Fruit fly (Drosophila melanogaster) whole organism, embryonic: ENCODE results near the gene mld.

ENCODE experiments used
- Atf-2 ChIP-seq: fragments of 200-800 bp; sonication (Bioruptor generic); optimal IDR thresholded peaks from 2 replicates; lab custom pipeline; 2016; ENCODE audit warnings: missing biosample characterization, missing genetic modification characterization
- CG10654 ChIP-seq: fragments of 200-800 bp; sonication (Bioruptor generic); optimal IDR thresholded peaks from 2 replicates; lab custom pipeline; 2016; ENCODE audit warnings: missing biosample characterization, missing genetic modification characterization
- CG11560 ChIP-seq: fragments of 200-800 bp; sonication (Bioruptor generic); IDR thresholded peaks from 3 replicates; pipeline ENCODE4 v1.3.6; 2022; ENCODE audit warnings: missing biosample characterization, missing genetic modification characterization
- CG12769 ChIP-seq: fragments of 200-800 bp; sonication (Bioruptor generic); optimal IDR thresholded peaks from 2 replicates; lab custom pipeline; 2019; ENCODE audit warnings: missing biosample characterization, mild to moderate bottlenecking, missing genetic modification characterization, moderate library complexity
- CG14014 ChIP-seq: fragments of 200-800 bp; sonication (Bioruptor generic); IDR thresholded peaks from 2 replicates; pipeline ENCODE4 v1.3.6; 2022; ENCODE audit warnings: missing biosample characterization, missing genetic modification characterization
- CG14710 ChIP-seq: fragments of 200-800 bp; sonication (Bioruptor generic); optimal IDR thresholded peaks from 3 replicates; lab custom pipeline; 2019; ENCODE audit warnings: missing biosample characterization, mild to moderate bottlenecking, missing genetic modification characterization, moderate library complexity
- CG14965 ChIP-seq: fragments of 200-800 bp; sonication (Bioruptor generic); optimal IDR thresholded peaks from 2 replicates; lab custom pipeline; 2016; ENCODE audit warnings: missing biosample characterization, missing genetic modification characterization, borderline replicate concordance
- CG1602 ChIP-seq: fragments of 200-800 bp; sonication (Bioruptor generic); optimal IDR thresholded peaks from 3 replicates; lab custom pipeline; 2016; ENCODE audit warnings: missing biosample characterization, missing genetic modification characterization
- CG1603 ChIP-seq: fragments of 200-800 bp; sonication (Bioruptor generic); optimal IDR thresholded peaks from 2 replicates; lab custom pipeline; 2019; ENCODE audit warnings: missing biosample characterization, mild to moderate bottlenecking, missing genetic modification characterization, moderate library complexity
- CG16813 ChIP-seq: fragments of 200-800 bp; sonication (Bioruptor generic); IDR thresholded peaks from 3 replicates; pipeline ENCODE4 v1.3.6; 2022; ENCODE audit warnings: missing biosample characterization, missing genetic modification characterization; ENCODE audit not compliant: partially characterized antibody
- CG1832 ChIP-seq: fragments of 200-800 bp; sonication (Bioruptor generic); optimal IDR thresholded peaks from 2 replicates; lab custom pipeline; 2017; ENCODE audit warnings: missing biosample characterization, mild to moderate bottlenecking, missing genetic modification characterization, inconsistent platforms
- CG2120 ChIP-seq: fragments of 200-800 bp; sonication (Bioruptor generic); optimal IDR thresholded peaks from 3 replicates; lab custom pipeline; 2016; ENCODE audit warnings: missing biosample characterization, missing genetic modification characterization
- CG2129 ChIP-seq: fragments of 200-800 bp; sonication (Bioruptor generic); IDR thresholded peaks from 2 replicates; pipeline ENCODE4 v1.3.6; 2022; ENCODE audit warnings: missing biosample characterization, missing genetic modification characterization; ENCODE audit not compliant: partially characterized antibody
- CG2199 ChIP-seq: fragments of 200-800 bp; sonication (Bioruptor generic); IDR thresholded peaks from 3 replicates; pipeline ENCODE4 v1.3.6; 2022; ENCODE audit warnings: missing biosample characterization, missing genetic modification characterization
- CG3163 ChIP-seq: fragments of 200-800 bp; sonication (Bioruptor generic); optimal IDR thresholded peaks from 3 replicates; lab custom pipeline; 2016; ENCODE audit warnings: missing biosample characterization, missing genetic modification characterization
- CG3726 ChIP-seq: fragments of 200-800 bp; sonication (Bioruptor generic); IDR thresholded peaks from 3 replicates; pipeline ENCODE4, ENCODE4 v1.3.6; 2022; ENCODE audit warnings: missing biosample characterization, missing genetic modification characterization
- CG4424 ChIP-seq: fragments of 200-800 bp; sonication (Bioruptor generic); optimal IDR thresholded peaks from 3 replicates; lab custom pipeline; 2016; ENCODE audit warnings: missing biosample characterization, missing genetic modification characterization
- CG4730 ChIP-seq: fragments of 200-800 bp; sonication (Bioruptor generic); IDR thresholded peaks from 2 replicates; pipeline ENCODE4 v1.3.6; 2022; ENCODE audit warnings: missing biosample characterization, missing genetic modification characterization
- CG4820 ChIP-seq: fragments of 200-800 bp; sonication (Bioruptor generic); optimal IDR thresholded peaks from 3 replicates; lab custom pipeline; 2016; ENCODE audit warnings: missing biosample characterization, missing genetic modification characterization
- CG7271 ChIP-seq: fragments of 200-800 bp; sonication (Bioruptor generic); optimal IDR thresholded peaks from 2 replicates; lab custom pipeline; 2018; ENCODE audit warnings: missing biosample characterization, mild to moderate bottlenecking, missing genetic modification characterization, moderate library complexity
- CG7372 ChIP-seq: fragments of 200-800 bp; sonication (Bioruptor generic); IDR thresholded peaks from 2 replicates; pipeline ENCODE4 v1.3.6; 2022; ENCODE audit warnings: missing biosample characterization, missing genetic modification characterization
- CG8478 ChIP-seq: fragments of >200 bp; optimal IDR thresholded peaks from 2 replicates; lab custom pipeline; 2018
- CG8765 ChIP-seq: fragments of 200-800 bp; sonication (Bioruptor generic); IDR thresholded peaks from 2 replicates; pipeline ENCODE4 v1.3.6; 2022; ENCODE audit warnings: missing biosample characterization, missing genetic modification characterization
- CG9797 ChIP-seq: fragments of 200-800 bp; sonication (Bioruptor generic); optimal IDR thresholded peaks from 3 replicates; lab custom pipeline; 2018; ENCODE audit warnings: missing biosample characterization, mild to moderate bottlenecking, missing genetic modification characterization
- CG9817 ChIP-seq: fragments of 200-800 bp; sonication (Bioruptor generic); optimal IDR thresholded peaks from 2 replicates; lab custom pipeline; 2018; ENCODE audit warnings: missing biosample characterization, mild to moderate bottlenecking, missing genetic modification characterization, moderate library complexity
- CTCF ChIP-seq: fragments of 200-800 bp; sonication (Bioruptor generic); optimal IDR thresholded peaks from 2 replicates; lab custom pipeline; 2017; ENCODE audit warnings: missing biosample characterization, mild to moderate bottlenecking, missing genetic modification characterization, moderate library complexity
- Ets97D ChIP-seq: fragments of 200-800 bp; sonication (Bioruptor generic); optimal IDR thresholded peaks from 3 replicates; lab custom pipeline; 2016; ENCODE audit warnings: missing biosample characterization, missing genetic modification characterization
- HHEX ChIP-seq: fragments of 200-800 bp; sonication (Bioruptor generic); optimal IDR thresholded peaks from 3 replicates; lab custom pipeline; 2017; ENCODE audit warnings: missing biosample characterization, mild to moderate bottlenecking, missing genetic modification characterization, missing genetic modification reagents
- Lhr ChIP-seq: fragments of 200-800 bp; sonication (Bioruptor generic); optimal IDR thresholded peaks from 3 replicates; lab custom pipeline; 2017; ENCODE audit warnings: mild to moderate bottlenecking, missing biosample characterization, missing genetic modification reagents, missing genetic modification characterization
- Med ChIP-seq: fragments of 200-800 bp; sonication (Bioruptor generic); peaks from one replicate; lab custom pipeline; 2016; ENCODE audit warnings: missing biosample characterization, missing genetic modification characterization, mild to moderate bottlenecking, inconsistent platforms, moderate library complexity
- Rx ChIP-seq: fragments of 200-800 bp; sonication (Bioruptor generic); IDR thresholded peaks from 2 replicates; pipeline ENCODE4 v1.3.6; 2022; ENCODE audit warnings: missing biosample characterization, missing genetic modification characterization
- Six4 ChIP-seq: fragments of 200-800 bp; sonication (Bioruptor generic); optimal IDR thresholded peaks from 2 replicates; lab custom pipeline; 2016; ENCODE audit warnings: missing biosample characterization, missing genetic modification characterization
- ash1 ChIP-seq: fragments of 200-800 bp; sonication (Bioruptor generic); optimal IDR thresholded peaks from 2 replicates; lab custom pipeline; 2018; ENCODE audit warnings: missing biosample characterization, mild to moderate bottlenecking, missing genetic modification characterization
- bowl ChIP-seq: fragments of 200-800 bp; sonication (Bioruptor generic); IDR thresholded peaks from 2 replicates; pipeline ENCODE4 v1.3.6; 2022; ENCODE audit warnings: missing biosample characterization, missing genetic modification characterization
- crp ChIP-seq, 2 experiments: fragments of 200-800 bp; sonication (Bioruptor generic); optimal IDR thresholded peaks; 2 replicates in 1 of 2; 3 replicates in 1 of 2; lab custom pipeline; 2017; ENCODE audit warnings: missing biosample characterization in 2 of 2, missing genetic modification characterization in 2 of 2, mild to moderate bottlenecking in 1 of 2, moderate library complexity in 1 of 2
- danr ChIP-seq: fragments of 200-800 bp; sonication (Bioruptor generic); IDR thresholded peaks from 2 replicates; pipeline ENCODE4 v1.3.6; 2022; ENCODE audit warnings: missing biosample characterization, missing genetic modification characterization
- dm ChIP-seq: fragments of 200-800 bp; sonication (Bioruptor generic); optimal IDR thresholded peaks from 3 replicates; lab custom pipeline; 2016; ENCODE audit warnings: missing biosample characterization, missing genetic modification characterization
- ems ChIP-seq: fragments of 200-800 bp; sonication (Bioruptor generic); optimal IDR thresholded peaks from 3 replicates; lab custom pipeline; 2016; ENCODE audit warnings: missing biosample characterization, missing genetic modification characterization
- fd3F ChIP-seq: fragments of 200-800 bp; sonication (Bioruptor generic); optimal IDR thresholded peaks from 2 replicates; lab custom pipeline; 2018; ENCODE audit warnings: missing biosample characterization, mild to moderate bottlenecking, missing genetic modification characterization, moderate library complexity
- hbn ChIP-seq: fragments of 200-800 bp; sonication (Bioruptor generic); IDR thresholded peaks from 2 replicates; pipeline ENCODE4 v1.3.6; 2022; ENCODE audit warnings: missing biosample characterization, missing genetic modification characterization; ENCODE audit not compliant: partially characterized antibody
- lmd ChIP-seq: fragments of 200-800 bp; sonication (Bioruptor generic); IDR thresholded peaks from 2 replicates; pipeline ENCODE4 v1.3.6; 2022; ENCODE audit warnings: missing biosample characterization, missing genetic modification characterization
- mam ChIP-seq: fragments of 200-800 bp; sonication (Bioruptor generic); optimal IDR thresholded peaks from 3 replicates; lab custom pipeline; 2016; ENCODE audit warnings: missing biosample characterization, missing genetic modification characterization
- pan ChIP-seq, 4 experiments: fragments of >200 bp in 3 of 4; fragments of 200-800 bp in 1 of 4; sonication (Bioruptor generic) in 1 of 4; optimal IDR thresholded peaks in 3 of 4; IDR thresholded peaks in 1 of 4; 2 replicates each; pipeline versions ENCODE4 v1.3.6 to Lab custom; 2017 to 2022; ENCODE audit warnings: missing biosample characterization in 2 of 4, missing genetic modification characterization in 2 of 4, mixed read lengths in 1 of 4
- pho ChIP-seq: fragments of 200-800 bp; sonication (Bioruptor generic); optimal IDR thresholded peaks from 2 replicates; lab custom pipeline; 2016; ENCODE audit warnings: missing biosample characterization, missing genetic modification characterization
- pum ChIP-seq: fragments of 200-800 bp; sonication (Bioruptor generic); optimal IDR thresholded peaks from 2 replicates; lab custom pipeline; 2016; ENCODE audit warnings: missing biosample characterization, missing genetic modification characterization
- slou ChIP-seq: fragments of 200-800 bp; sonication (Bioruptor generic); optimal IDR thresholded peaks from 3 replicates; lab custom pipeline; 2016; ENCODE audit warnings: missing biosample characterization, missing genetic modification characterization
- ssp ChIP-seq: fragments of 200-800 bp; sonication (Bioruptor generic); IDR thresholded peaks from 2 replicates; pipeline ENCODE4 v1.3.6; 2022; ENCODE audit warnings: missing biosample characterization, missing genetic modification characterization
- toy ChIP-seq: fragments of 200-800 bp; sonication (Bioruptor generic); IDR thresholded peaks from 2 replicates; pipeline ENCODE4 v1.3.6; 2022; ENCODE audit warnings: missing biosample characterization, missing genetic modification characterization
- trh ChIP-seq: fragments of 200-800 bp; sonication (Bioruptor generic); optimal IDR thresholded peaks from 2 replicates; lab custom pipeline; 2016; ENCODE audit warnings: missing biosample characterization, missing genetic modification characterization
- wek ChIP-seq: fragments of 200-800 bp; sonication (Bioruptor generic); optimal IDR thresholded peaks from 3 replicates; lab custom pipeline; 2018; ENCODE audit warnings: missing biosample characterization, mild to moderate bottlenecking, missing genetic modification characterization, moderate library complexity
- wor ChIP-seq: fragments of 200-800 bp; sonication (Bioruptor generic); IDR thresholded peaks from 2 replicates; pipeline ENCODE4 v1.3.6; 2022; ENCODE audit warnings: missing biosample characterization, missing genetic modification characterization
- zf30C ChIP-seq: fragments of 200-800 bp; sonication (Bioruptor generic); optimal IDR thresholded peaks from 3 replicates; lab custom pipeline; 2018; ENCODE audit warnings: missing biosample characterization, mild to moderate bottlenecking, missing genetic modification characterization

Gene mld

dm6 chr3R:24626003-24626486, 40.6 kb downstream of the mld start (continued):
- no peak for TF ChIP-seq CG3163 (GFP tag; lab: Kevin White, UChicago)
- no peak for TF ChIP-seq CG1602 (GFP tag; lab: Kevin White, UChicago)
- TF ChIP-seq fd3F: peak; percentile 37
- TF ChIP-seq ash1: no peak
- TF ChIP-seq Ets97D (GFP tag; lab: Kevin White, UChicago): no peak
- no peak for TF ChIP-seq hbn (GFP tag; lab: Robert Waterston, UW)
- TF ChIP-seq Lhr: no peak
- TF ChIP-seq Six4 (GFP tag; lab: Kevin White, UChicago): peak; percentile 6
- TF ChIP-seq CG3726 (GFP tag; lab: Robert Waterston, UW): no peak
- no peak for TF ChIP-seq toy (GFP tag; lab: Robert Waterston, UW)
- peak; percentile 23 for TF ChIP-seq mam (GFP tag; lab: Kevin White, UChicago)
- no peak for TF ChIP-seq crp (GFP tag; optimal IDR thresholded peaks at IDR 0.05; lab: Kevin White, UChicago)
- no peak for TF ChIP-seq CTCF
- TF ChIP-seq wor: no peak
- TF ChIP-seq CG9817 (tag; lab: Kevin White, UChicago): no peak
- no peak for TF ChIP-seq CG10654 (GFP tag; lab: Kevin White, UChicago)
- no peak for TF ChIP-seq danr
- TF ChIP-seq CG7271 (tag; lab: Kevin White, UChicago): no peak
- TF ChIP-seq CG2120 (GFP tag; lab: Kevin White, UChicago): peak; percentile 39
- TF ChIP-seq wek (GFP tag; lab: Kevin White, UChicago): no peak
- TF ChIP-seq CG2199 (GFP tag; lab: Robert Waterston, UW): 0 out of 3 replicates have a peak, but pooled peaks have one; percentile 48
- no peak for TF ChIP-seq CG9797 (GFP tag; lab: Kevin White, UChicago)
- no peak for TF ChIP-seq CG16813
- TF ChIP-seq dm: peak; percentile 29
- TF ChIP-seq CG8765 (GFP tag; lab: Robert Waterston, UW): no peak
- no peak for TF ChIP-seq CG4820 (GFP tag; lab: Kevin White, UChicago)
- TF ChIP-seq trh (GFP tag; lab: Kevin White, UChicago): no peak
- TF ChIP-seq CG2129 (GFP tag; lab: Robert Waterston, UW): no peak
- TF ChIP-seq HHEX (GFP tag; lab: Kevin White, UChicago): peak; percentile 50
- TF ChIP-seq ems (GFP tag; lab: Kevin White, UChicago): no peak
- TF ChIP-seq pum (GFP tag; lab: Kevin White, UChicago): no peak
- no peak for TF ChIP-seq CG11560 (tag; lab: Robert Waterston, UW)
- TF ChIP-seq Atf-2 (GFP tag; lab: Kevin White, UChicago): peak; percentile 36
- no peak for TF ChIP-seq CG14965 (GFP tag; lab: Kevin White, UChicago)
- no peak for TF ChIP-seq Rx (GFP tag; lab: Robert Waterston, UW)
- no peak for TF ChIP-seq CG12769 (tag; lab: Kevin White, UChicago)
- TF ChIP-seq pan (optimal IDR thresholded peaks at IDR 0.05; lab: Kevin White, UChicago): no peak
- peak in 1 of 2 experiments; percentile 67 for TF ChIP-seq pan (GFP tag; optimal IDR thresholded peaks at IDR 0.05 in 1 of 2, IDR thresholded peaks at IDR 0.05 in 1 of 2)
- TF ChIP-seq slou: no peak
- peak; percentile 18 for TF ChIP-seq pho
- TF ChIP-seq ssp (GFP tag; lab: Robert Waterston, UW): no peak
- peak; percentile 29; the same call in 1 of the 2 replicates for TF ChIP-seq CG4730 (GFP tag; lab: Robert Waterston, UW)
- peak; percentile 53; the same call in 1 of the 2 replicates for TF ChIP-seq CG14014 (GFP tag; lab: Robert Waterston, UW)
- TF ChIP-seq CG1832 (GFP tag; lab: Kevin White, UChicago): no peak
- TF ChIP-seq CG4424 (GFP tag; lab: Kevin White, UChicago): peak; percentile 37
- TF ChIP-seq lmd (GFP tag; lab: Robert Waterston, UW): peak; percentile 28; the same call in 1 of the 2 replicates
- TF ChIP-seq CG7372 (GFP tag; lab: Robert Waterston, UW): no peak
- TF ChIP-seq zf30C (GFP tag; lab: Kevin White, UChicago): no peak
- TF ChIP-seq Med: peak; percentile 82
- no peak for TF ChIP-seq CG1603 (tag; lab: Kevin White, UChicago)
- TF ChIP-seq bowl (GFP tag; lab: Robert Waterston, UW): 0 out of 2 replicates have a peak, but pooled peaks have one; percentile 19
- TF ChIP-seq CG14710 (tag; lab: Kevin White, UChicago): no peak
- no peak for TF ChIP-seq CG8478 (lab: Kevin White, UChicago)
